Worm (Caenorhabditis elegans) whole organism, late embryonic: ENCODE measurements around the gene C16H3.3.
A peak's percentile ranks its signal among the peaks of the same experiment; 100 is the strongest.
"Not testable (repeated sequence)": the region's sequence is repeated elsewhere in the genome, so short reads cannot be mapped to it uniquely, and the experiment has no call there.

ENCODE experiments used
- K02D7.2 ChIP-seq: sonication (generic microtip); optimal IDR thresholded peaks from 2 replicates; lab custom pipeline; 2017; ENCODE audit warnings: mild to moderate bottlenecking, missing genetic modification characterization, missing compliant biosample characterization
- ahr-1 ChIP-seq: sonication (generic microtip); optimal IDR thresholded peaks from 2 replicates; lab custom pipeline; 2016; ENCODE audit warnings: missing genetic modification characterization, missing compliant biosample characterization
- ama-1 ChIP-seq: fragments of 150-350 bp; optimal IDR thresholded peaks from 2 replicates; lab custom pipeline; 2014
- ceh-18 ChIP-seq: sonication (generic microtip); optimal IDR thresholded peaks from 2 replicates; lab custom pipeline; 2016; ENCODE audit warnings: missing genetic modification characterization, missing compliant biosample characterization
- ceh-19 ChIP-seq: fragments of 200-800 bp; sonication (Bioruptor generic); optimal IDR thresholded peaks from 2 replicates; lab custom pipeline; 2018; ENCODE audit warnings: mild to moderate bottlenecking, missing genetic modification characterization, missing compliant biosample characterization
- ceh-22 ChIP-seq: sonication (generic microtip); optimal IDR thresholded peaks from 2 replicates; lab custom pipeline; 2017; ENCODE audit warnings: missing biosample characterization, missing genetic modification characterization
- ceh-30 ChIP-seq: fragments of 150-350 bp; optimal IDR thresholded peaks from 2 replicates; lab custom pipeline; 2014; ENCODE audit warnings: missing biosample characterization, missing genetic modification characterization
- ceh-34 ChIP-seq: sonication (generic microtip); optimal IDR thresholded peaks from 2 replicates; lab custom pipeline; 2016; ENCODE audit warnings: mild to moderate bottlenecking, missing genetic modification characterization, missing compliant biosample characterization
- ceh-6 ChIP-seq: fragments of 200-800 bp; sonication (Bioruptor generic); optimal IDR thresholded peaks from 2 replicates; lab custom pipeline; 2018; ENCODE audit warnings: mild to moderate bottlenecking, missing genetic modification characterization, missing compliant biosample characterization
- elt-2 ChIP-seq: sonication (generic microtip); optimal IDR thresholded peaks from 2 replicates; lab custom pipeline; 2016; ENCODE audit warnings: missing genetic modification reagents, missing genetic modification characterization, missing compliant biosample characterization
- hlh-13 ChIP-seq: fragments of 200-800 bp; sonication (Bioruptor generic); optimal IDR thresholded peaks from 2 replicates; lab custom pipeline; 2018; ENCODE audit warnings: mild to moderate bottlenecking, missing genetic modification characterization, missing compliant biosample characterization
- hlh-15 ChIP-seq: sonication (generic microtip); optimal IDR thresholded peaks from 2 replicates; lab custom pipeline; 2016; ENCODE audit warnings: missing genetic modification characterization, missing compliant biosample characterization
- hlh-6 ChIP-seq: sonication (generic microtip); optimal IDR thresholded peaks from 2 replicates; lab custom pipeline; 2016; ENCODE audit warnings: missing genotype, missing genetic modification characterization, missing compliant biosample characterization
- lin-11 ChIP-seq: fragments of 200-800 bp; sonication (Bioruptor generic); optimal IDR thresholded peaks from 2 replicates; lab custom pipeline; 2018; ENCODE audit warnings: mild to moderate bottlenecking, missing genetic modification characterization, missing compliant biosample characterization
- madf-2 ChIP-seq: sonication (generic microtip); optimal IDR thresholded peaks from 2 replicates; lab custom pipeline; 2017; ENCODE audit warnings: missing genetic modification characterization, missing compliant biosample characterization
- mec-3 ChIP-seq: sonication (generic microtip); optimal IDR thresholded peaks from 2 replicates; lab custom pipeline; 2016; ENCODE audit warnings: borderline replicate concordance, missing genetic modification characterization, missing compliant biosample characterization
- nfya-1 ChIP-seq: sonication (generic microtip); optimal IDR thresholded peaks from 2 replicates; lab custom pipeline; 2017; ENCODE audit warnings: missing genetic modification characterization, mild to moderate bottlenecking, missing compliant biosample characterization, antibody characterized with exemption, moderate library complexity
- nhr-232 ChIP-seq: sonication (generic microtip); optimal IDR thresholded peaks from 2 replicates; lab custom pipeline; 2016; ENCODE audit warnings: missing genetic modification characterization, missing compliant biosample characterization
- pag-3 ChIP-seq: sonication (generic microtip); optimal IDR thresholded peaks from 2 replicates; lab custom pipeline; 2016; ENCODE audit warnings: missing compliant biosample characterization, missing genetic modification characterization, borderline replicate concordance
- pat-9 ChIP-seq: fragments of 200-800 bp; sonication (Bioruptor generic); optimal IDR thresholded peaks from 2 replicates; lab custom pipeline; 2018; ENCODE audit warnings: mild to moderate bottlenecking, missing genetic modification characterization, moderate library complexity, missing compliant biosample characterization
- pax-1 ChIP-seq: fragments of 150-350 bp; optimal IDR thresholded peaks from 2 replicates; lab custom pipeline; 2014; ENCODE audit warnings: missing biosample characterization, missing genetic modification characterization
- pha-2 ChIP-seq: sonication (generic microtip); optimal IDR thresholded peaks from 2 replicates; lab custom pipeline; 2017; ENCODE audit warnings: mild to moderate bottlenecking, missing genetic modification characterization, missing compliant biosample characterization
- pqm-1 ChIP-seq: sonication (generic microtip); optimal IDR thresholded peaks from 2 replicates; lab custom pipeline; 2016; ENCODE audit warnings: missing genetic modification characterization, missing compliant biosample characterization
- sdc-2 ChIP-seq: sonication (generic microtip); optimal IDR thresholded peaks from 2 replicates; lab custom pipeline; 2016; ENCODE audit warnings: missing genotype, missing genetic modification characterization, missing compliant biosample characterization
- syd-9 ChIP-seq: sonication (generic microtip); optimal IDR thresholded peaks from 2 replicates; lab custom pipeline; 2016; ENCODE audit warnings: mild to moderate bottlenecking, missing genetic modification characterization, moderate library complexity, missing compliant biosample characterization
- tbx-2 ChIP-seq: sonication (generic microtip); optimal IDR thresholded peaks from 2 replicates; lab custom pipeline; 2016; ENCODE audit warnings: missing genetic modification characterization, missing compliant biosample characterization
- ttx-3 ChIP-seq: sonication (generic microtip); optimal IDR thresholded peaks from 2 replicates; lab custom pipeline; 2016; ENCODE audit warnings: missing genetic modification reagents, missing genetic modification characterization, missing compliant biosample characterization
- unc-3 ChIP-seq, 2 experiments: fragments of 200-800 bp in 1 of 2; sonication (Bioruptor generic) in 1 of 2; sonication (generic microtip) in 1 of 2; conservative IDR thresholded peaks in 1 of 2; optimal IDR thresholded peaks in 1 of 2; 2 replicates each; pipeline versions ENCODE4 v1.3.6 to Lab custom; 2016 to 2022; ENCODE audit warnings: missing compliant biosample characterization in 2 of 2, missing genetic modification characterization in 2 of 2, missing genetic modification reagents in 1 of 2
- unc-42 ChIP-seq: sonication (generic microtip); optimal IDR thresholded peaks from 2 replicates; lab custom pipeline; 2016; ENCODE audit warnings: missing genotype, missing genetic modification characterization, missing compliant biosample characterization
- unc-55 ChIP-seq: sonication (generic microtip); optimal IDR thresholded peaks from 2 replicates; lab custom pipeline; 2017; ENCODE audit warnings: missing biosample characterization, missing genetic modification reagents, missing genetic modification characterization

C16H3.3 gene

ce11 chrX:17600139-17600538 is 9.7 kb downstream of the C16H3.3 start, which contains the start of gene lec-9:
Gene lec-9 (plus strand): TSS chrX:17600487.
- TF ChIP-seq elt-2 (peak; percentile 44), pag-3 (no peak)

- TF ChIP-seq hlh-15 (tag; lab: Kevin White, UChicago) (no peak), elt-2 (peak; percentile 62)
- TF ChIP-seq, all 69 proteins: peak for 1
Measured at ce11 chrX:17598712-17599111, 11.1 kb downstream of the C16H3.3 start.

- TF ChIP-seq ahr-1 = no peak
- no peak for TF ChIP-seq ceh-18 (tag; lab: Kevin White, UChicago)
- TF ChIP-seq K02D7.2 = no peak
- no peak for TF ChIP-seq ceh-34
- TF ChIP-seq ceh-22 (tag; lab: Kevin White, UChicago) = no peak
- TF ChIP-seq hlh-13 (GFP tag; lab: Kevin White, UChicago) = no peak
Measured at ce11 chrX:17579779-17580178, 30.1 kb downstream of the C16H3.3 start, which contains the start of gene frpr-7. Gene frpr-7 (minus strand): TSS chrX:17579879.

DNA sequence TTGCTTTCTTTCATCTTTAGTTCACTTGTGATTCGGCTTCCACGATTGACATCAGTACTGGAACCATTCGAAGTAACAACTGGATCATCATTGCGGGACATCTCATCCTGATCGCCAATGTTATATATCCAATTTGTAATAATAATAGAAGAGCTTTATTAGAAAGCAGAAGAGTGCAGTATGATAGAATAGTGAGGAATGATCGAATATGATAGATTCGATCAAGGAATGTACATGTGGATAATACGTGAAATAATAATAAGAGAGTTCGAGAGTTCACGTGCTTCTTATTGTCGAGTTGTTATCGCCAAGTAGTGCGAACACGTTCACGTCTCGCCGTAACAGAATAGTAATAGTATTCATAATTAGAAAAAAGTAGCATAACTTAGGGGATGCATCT is 30.8 kb downstream of the C16H3.3 start, which contains the start of gene F39B3.3:
Gene F39B3.3 (minus strand): TSS at position 101 of the 400 bp plus-strand sequence.
- not testable (repeated sequence) for TF ChIP-seq nfya-1; hlh-15 (tag; lab: Kevin White, UChicago); mec-3 (tag; lab: Kevin White, UChicago)
- TF ChIP-seq, all 69 proteins: peak for 0; not testable (repeated sequence) for 69

DNA sequence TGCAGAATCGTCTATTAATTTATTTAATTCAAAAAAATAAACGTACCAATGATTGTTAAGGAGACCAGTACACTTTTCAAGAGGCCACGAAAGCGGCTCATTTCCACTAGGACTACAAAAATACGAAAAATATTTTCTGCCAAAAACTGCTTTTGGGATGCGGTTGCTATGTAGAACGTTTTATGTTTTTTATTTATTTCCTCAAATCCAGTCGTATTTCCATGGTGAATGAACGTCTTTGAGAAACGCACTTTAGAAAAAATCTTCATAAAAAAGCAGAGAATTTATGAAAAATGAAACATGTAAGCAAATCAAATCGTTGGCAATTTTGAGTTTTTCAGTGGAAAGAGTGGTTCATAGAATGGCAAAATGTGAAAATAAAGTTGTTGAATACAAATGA is 42.5 kb downstream of the C16H3.3 start, which contains the start of gene F39B3.7:
Gene F39B3.7 (minus strand): TSS at position 101 of the 400 bp plus-strand sequence.
- TF ChIP-seq pha-2 (tag; lab: Kevin White, UChicago) (no peak), ceh-6 (GFP tag; lab: Kevin White, UChicago) (no peak), pax-1 (tag; lab: Kevin White, UChicago) (no peak), hlh-6 (tag; lab: Kevin White, UChicago) (no peak), ceh-30 (tag; lab: Kevin White, UChicago) (no peak), unc-42 (no peak), nhr-232 (tag; lab: Kevin White, UChicago) (no peak), ama-1 (lab: Kevin White, UChicago) (no peak), unc-3 (GFP tag; conservative IDR thresholded peaks at IDR 0.05; lab: Robert Waterston, UW) (no peak), unc-3 (tag; optimal IDR thresholded peaks at IDR 0.05; lab: Kevin White, UChicago) (no peak), ceh-19 (GFP tag; lab: Kevin White, UChicago) (no peak)

DNA sequence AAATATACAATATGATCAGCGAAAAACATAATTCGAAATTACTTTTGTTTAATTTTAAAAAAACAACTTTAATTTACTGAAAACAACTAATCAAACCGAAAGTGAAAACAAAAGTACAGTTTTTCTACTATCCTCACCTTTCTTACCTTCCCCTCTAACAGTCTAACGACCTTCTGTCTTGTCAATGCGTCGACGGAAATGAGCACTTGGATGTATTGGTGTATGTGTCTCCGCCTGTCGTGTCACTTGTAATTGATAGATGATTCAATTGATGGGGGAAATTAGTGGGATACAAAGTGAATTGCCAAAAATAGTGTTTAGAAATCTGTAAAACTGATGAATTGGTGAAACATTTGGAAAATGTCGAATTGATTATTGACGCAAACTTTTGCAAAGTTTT is 46.4 kb downstream of the C16H3.3 start, which contains the start of gene F31A3.5:
Gene F31A3.5 (minus strand): TSS at position 200 of the 400 bp plus-strand sequence.
- no peak for TF ChIP-seq ttx-3 (tag; lab: Kevin White, UChicago)
- peak; percentile 61 for TF ChIP-seq unc-55 (GFP tag; lab: Kevin White, UChicago)

DNA sequence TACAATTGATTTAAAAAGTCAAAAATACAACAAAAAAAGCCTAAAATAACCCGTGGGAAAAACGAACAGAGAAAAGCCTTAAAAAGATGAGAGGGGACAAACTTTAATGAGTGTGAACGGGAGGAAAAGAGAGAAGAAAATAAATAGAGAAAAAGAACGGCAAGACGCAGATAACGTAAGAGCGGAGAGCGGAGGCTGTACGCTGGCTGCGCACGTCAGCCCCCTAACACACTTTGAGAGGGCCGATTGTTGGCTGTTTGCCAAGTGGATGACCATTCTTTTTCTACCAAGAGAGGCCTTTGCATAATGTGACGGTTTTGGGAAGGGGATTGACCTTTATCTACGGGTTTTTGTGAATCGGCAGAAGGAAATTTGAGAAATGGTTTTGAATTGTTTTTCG is 47.7 kb downstream of the C16H3.3 start:
- no peak for TF ChIP-seq nfya-1
- no peak for TF ChIP-seq lin-11 (tag; lab: Kevin White, UChicago)
- peak; percentile 5 for TF ChIP-seq tbx-2 (tag; lab: Kevin White, UChicago)
- no peak for TF ChIP-seq K02D7.2
- TF ChIP-seq sdc-2 (tag; lab: Kevin White, UChicago) = peak; percentile 58
- peak; percentile 41 for TF ChIP-seq unc-55 (GFP tag; lab: Kevin White, UChicago)
- no peak for TF ChIP-seq pha-2 (tag; lab: Kevin White, UChicago)
- peak; percentile 5 for TF ChIP-seq unc-42

ce11 chrX:17553772-17554171 is 56.1 kb downstream of the C16H3.3 start:
- TF ChIP-seq unc-3 (GFP tag; conservative IDR thresholded peaks at IDR 0.05; lab: Robert Waterston, UW) (no peak), unc-3 (tag; optimal IDR thresholded peaks at IDR 0.05; lab: Kevin White, UChicago) (no peak), pqm-1 (tag; lab: Kevin White, UChicago) (no peak), pha-2 (tag; lab: Kevin White, UChicago) (no peak), pat-9 (tag; lab: Kevin White, UChicago) (no peak), sdc-2 (tag; lab: Kevin White, UChicago) (no peak), ceh-34 (no peak), syd-9 (tag; lab: Kevin White, UChicago) (no peak), madf-2 (tag; lab: Kevin White, UChicago) (no peak), nhr-232 (tag; lab: Kevin White, UChicago) (no peak)
